Worm (Caenorhabditis elegans) whole organism, midembryonic: ENCODE measurements around the gene pptr-1.
A peak's percentile ranks its signal among the peaks of the same experiment; 100 is the strongest.

Experiments
- T22C8.4 ChIP-seq: fragments of 200-800 bp; sonication (Bioruptor generic); IDR thresholded peaks from 2 replicates; pipeline ENCODE4 v1.3.6; 2022; ENCODE audit warnings: missing genetic modification characterization, missing compliant biosample characterization
- cog-1 ChIP-seq: sonication (generic microtip); optimal IDR thresholded peaks from 2 replicates; lab custom pipeline; 2016; ENCODE audit warnings: missing genetic modification characterization, missing compliant biosample characterization
- flt-1 ChIP-seq: fragments of 200-800 bp; sonication (Bioruptor generic); IDR thresholded peaks from 2 replicates; pipeline ENCODE4 v1.3.6; 2022; ENCODE audit warnings: missing genetic modification characterization, missing compliant biosample characterization
- klf-2 ChIP-seq: fragments of 200-800 bp; sonication (Bioruptor generic); conservative IDR thresholded peaks from 2 replicates; pipeline ENCODE4 v1.3.6; 2022; ENCODE audit warnings: missing genetic modification reagents, missing genetic modification characterization, missing compliant biosample characterization
- med-1 ChIP-seq: sonication (generic microtip); optimal IDR thresholded peaks from 2 replicates; lab custom pipeline; 2017; ENCODE audit warnings: missing genetic modification characterization, mild to moderate bottlenecking, missing compliant biosample characterization, antibody characterized with exemption, missing genetic modification reagents; ENCODE audit not compliant: insufficient read depth
- ref-1 ChIP-seq: fragments of 200-800 bp; sonication (Bioruptor generic); conservative IDR thresholded peaks from 2 replicates; pipeline ENCODE4 v1.3.6; 2022; ENCODE audit warnings: missing genetic modification reagents, missing genetic modification characterization, missing compliant biosample characterization
- tab-1 ChIP-seq: fragments of 200-800 bp; sonication (Bioruptor generic); IDR thresholded peaks from 2 replicates; pipeline ENCODE4 v1.3.6; 2022; ENCODE audit warnings: missing genetic modification characterization, missing compliant biosample characterization
- ztf-23 ChIP-seq: fragments of 200-800 bp; sonication (Bioruptor generic); IDR thresholded peaks from 2 replicates; pipeline ENCODE4 v1.3.6; 2022; ENCODE audit warnings: missing genetic modification reagents, missing genetic modification characterization, missing compliant biosample characterization
- ztf-29 ChIP-seq: fragments of 200-800 bp; sonication (Bioruptor generic); IDR thresholded peaks from 2 replicates; pipeline ENCODE4 v1.3.6; 2022; ENCODE audit warnings: missing genetic modification reagents, missing genetic modification characterization, missing compliant biosample characterization

The pptr-1 gene

ce11 chrV:16355941-16356340 is 1.4 kb upstream of the pptr-1 start:
- TF ChIP-seq flt-1: peak; percentile 79
- peak; percentile 71 for TF ChIP-seq cog-1 (tag; lab: Kevin White, UChicago)
- TF ChIP-seq tab-1 (GFP tag; lab: Robert Waterston, UW): no peak

ce11 chrV:16356798-16357197 is 523 bp upstream of the pptr-1 start:
- TF ChIP-seq ztf-29 (GFP tag; lab: Robert Waterston, UW): no peak
- no peak for TF ChIP-seq cog-1 (tag; lab: Kevin White, UChicago)
- no peak for TF ChIP-seq ref-1 (GFP tag; lab: Robert Waterston, UW)
- TF ChIP-seq ztf-23 (GFP tag; lab: Robert Waterston, UW): no peak
- no peak for TF ChIP-seq klf-2
- TF ChIP-seq tab-1 (GFP tag; lab: Robert Waterston, UW): no peak
- no peak for TF ChIP-seq med-1 (GFP tag; lab: Kevin White, UChicago)
- no peak for TF ChIP-seq flt-1
- TF ChIP-seq T22C8.4 (GFP tag; lab: Robert Waterston, UW): no peak

ce11 chrV:16361350-16361749 is 4.0 kb downstream of the pptr-1 start:
- TF ChIP-seq klf-2 (no peak), tab-1 (GFP tag; lab: Robert Waterston, UW) (no peak), flt-1 (no peak), cog-1 (tag; lab: Kevin White, UChicago) (no peak), T22C8.4 (GFP tag; lab: Robert Waterston, UW) (no peak), ztf-29 (GFP tag; lab: Robert Waterston, UW) (no peak), med-1 (GFP tag; lab: Kevin White, UChicago) (no peak)

DNA sequence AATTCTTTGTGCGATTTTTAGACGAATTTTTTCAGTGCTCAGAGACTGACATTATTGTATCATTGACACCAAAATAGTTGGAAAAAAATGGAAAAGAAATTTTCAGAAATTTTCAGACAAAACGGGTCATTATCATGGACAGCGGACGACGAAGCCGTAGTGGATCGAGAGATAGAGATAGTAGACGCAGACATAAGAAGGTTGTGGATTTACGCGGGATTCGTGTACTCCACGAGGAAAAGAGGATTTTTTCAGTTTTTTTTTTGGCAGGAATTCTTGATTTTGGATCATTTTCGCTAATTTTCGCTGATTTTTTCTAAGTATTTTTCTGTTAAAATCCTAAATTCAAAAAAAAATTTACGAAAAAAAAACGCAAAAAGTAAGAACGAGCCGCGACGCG is 10.3 kb downstream of the pptr-1 start, which contains the start of gene W08G11.3:
TSS of gene W08G11.3 (plus strand) at position 107 of the 400 bp plus-strand sequence.
- no peak for TF ChIP-seq tab-1 (GFP tag; lab: Robert Waterston, UW)
- TF ChIP-seq ztf-23 (GFP tag; lab: Robert Waterston, UW): no peak
- TF ChIP-seq klf-2: no peak
- no peak for TF ChIP-seq ref-1 (GFP tag; lab: Robert Waterston, UW)
- TF ChIP-seq ztf-29 (GFP tag; lab: Robert Waterston, UW): no peak
- TF ChIP-seq flt-1: no peak
- TF ChIP-seq cog-1 (tag; lab: Kevin White, UChicago): no peak
- TF ChIP-seq med-1 (GFP tag; lab: Kevin White, UChicago): no peak
- TF ChIP-seq T22C8.4 (GFP tag; lab: Robert Waterston, UW): no peak

ce11 chrV:16368143-16368542 is 10.8 kb downstream of the pptr-1 start:
- TF ChIP-seq T22C8.4 (GFP tag; lab: Robert Waterston, UW) (peak; percentile 53; the same call in 1 of the 2 replicates), med-1 (GFP tag; lab: Kevin White, UChicago) (no peak), cog-1 (tag; lab: Kevin White, UChicago) (no peak)

- TF ChIP-seq ztf-29 (GFP tag; lab: Robert Waterston, UW) (no peak), ztf-23 (GFP tag; lab: Robert Waterston, UW) (peak; percentile 79), T22C8.4 (GFP tag; lab: Robert Waterston, UW) (peak; percentile 58; the same call in 1 of the 2 replicates), cog-1 (tag; lab: Kevin White, UChicago) (peak; percentile 34), klf-2 (peak; percentile 68; the same call in 1 of the 2 replicates), tab-1 (GFP tag; lab: Robert Waterston, UW) (peak; percentile 83), flt-1 (peak; percentile 90), ref-1 (GFP tag; lab: Robert Waterston, UW) (peak; percentile 61), med-1 (GFP tag; lab: Kevin White, UChicago) (peak; percentile 32)
These were observed 12.7 kb downstream of the pptr-1 start for ce11 chrV:16370039-16370438.

DNA sequence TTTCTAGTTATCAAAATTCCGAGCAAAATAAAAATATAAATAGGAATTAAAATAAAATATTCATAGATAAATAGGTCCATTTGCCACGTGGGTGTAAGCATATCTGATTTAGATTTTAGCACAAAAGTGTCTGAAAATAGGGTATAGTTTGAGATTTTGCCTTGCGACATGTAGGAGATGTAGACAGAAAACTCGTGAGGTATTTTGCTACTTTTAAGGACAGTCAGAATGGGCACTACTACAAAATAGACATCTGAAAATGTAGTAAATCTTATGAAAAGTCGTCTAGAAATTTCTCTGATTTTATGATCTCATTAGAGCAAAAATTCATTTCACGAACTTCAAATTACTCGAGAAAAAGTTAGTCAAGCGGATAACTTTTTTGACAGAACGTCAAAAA is 17.4 kb downstream of the pptr-1 start, which contains the start of gene srv-34:
TSS of gene srv-34 (minus strand) at position 101 of the 400 bp plus-strand sequence.
- TF ChIP-seq cog-1 (tag; lab: Kevin White, UChicago) (no peak), flt-1 (no peak), klf-2 (no peak), tab-1 (GFP tag; lab: Robert Waterston, UW) (no peak), ztf-23 (GFP tag; lab: Robert Waterston, UW) (no peak), ref-1 (GFP tag; lab: Robert Waterston, UW) (no peak), ztf-29 (GFP tag; lab: Robert Waterston, UW) (no peak), T22C8.4 (GFP tag; lab: Robert Waterston, UW) (no peak), med-1 (GFP tag; lab: Kevin White, UChicago) (no peak)

ce11 chrV:16376430-16376948 is 19.2 kb downstream of the pptr-1 start:
- TF ChIP-seq med-1 (GFP tag; lab: Kevin White, UChicago): no peak
- no peak for TF ChIP-seq klf-2
- TF ChIP-seq ztf-23 (GFP tag; lab: Robert Waterston, UW): no peak
- TF ChIP-seq ztf-29 (GFP tag; lab: Robert Waterston, UW): no peak
- TF ChIP-seq cog-1 (tag; lab: Kevin White, UChicago): no peak
- TF ChIP-seq ref-1 (GFP tag; lab: Robert Waterston, UW): no peak
- TF ChIP-seq flt-1: no peak
- TF ChIP-seq T22C8.4 (GFP tag; lab: Robert Waterston, UW): no peak
- no peak for TF ChIP-seq tab-1 (GFP tag; lab: Robert Waterston, UW)

ce11 chrV:16377188-16377587 is 19.9 kb downstream of the pptr-1 start:
- TF ChIP-seq flt-1 (0 out of 2 replicates have a peak, but pooled peaks have one; percentile 28), ref-1 (GFP tag; lab: Robert Waterston, UW) (no peak), ztf-29 (GFP tag; lab: Robert Waterston, UW) (no peak), cog-1 (tag; lab: Kevin White, UChicago) (no peak), ztf-23 (GFP tag; lab: Robert Waterston, UW) (no peak)

ce11 chrV:16377849-16378248 is 20.5 kb downstream of the pptr-1 start, which contains the start of gene F13A7.1:
TSS of gene F13A7.1 (minus strand) at chrV:16377949.
- no peak for TF ChIP-seq T22C8.4 (GFP tag; lab: Robert Waterston, UW)
- TF ChIP-seq med-1 (GFP tag; lab: Kevin White, UChicago): no peak
- no peak for TF ChIP-seq cog-1 (tag; lab: Kevin White, UChicago)
- no peak for TF ChIP-seq tab-1 (GFP tag; lab: Robert Waterston, UW)
- TF ChIP-seq flt-1: no peak
- TF ChIP-seq ref-1 (GFP tag; lab: Robert Waterston, UW): no peak
- TF ChIP-seq ztf-23 (GFP tag; lab: Robert Waterston, UW): no peak
- no peak for TF ChIP-seq klf-2
- TF ChIP-seq ztf-29 (GFP tag; lab: Robert Waterston, UW): no peak
